Worm (Caenorhabditis elegans): Measurements from ENCODE around the gene srsx-12.

srsx-12 gene

ce11 chrV:5023355-5023754, 42.6 kb upstream of the srsx-12 start:
- TF ChIP-seq mbf-1 (tag; optimal IDR thresholded peaks at IDR 0.05), result no peak
- no peak for TF ChIP-seq elt-1 (tag; optimal IDR thresholded peaks at IDR 0.05)
- no peak for TF ChIP-seq elt-3 (tag; optimal IDR thresholded peaks at IDR 0.05)
- no peak for TF ChIP-seq sem-4 (tag; optimal IDR thresholded peaks at IDR 0.05)
- TF ChIP-seq ama-1 (optimal IDR thresholded peaks at IDR 0.05), result no peak
- no peak for TF ChIP-seq skn-1 (tag; optimal IDR thresholded peaks at IDR 0.05)
- TF ChIP-seq unc-62 (GFP tag; optimal IDR thresholded peaks at IDR 0.05), result no peak
- TF ChIP-seq gmeb-1 (tag; optimal IDR thresholded peaks at IDR 0.05), result no peak
- TF ChIP-seq dmd-4 (tag; optimal IDR thresholded peaks at IDR 0.05), result no peak
- TF ChIP-seq peb-1 (tag; optimal IDR thresholded peaks at IDR 0.05), result no peak

ce11 chrV:5018810-5019274, 38.1 kb upstream of the srsx-12 start, which contains the start of gene srr-4:
Gene srr-4, plus strand, starts transcription at chrV:5019224.
- TF ChIP-seq sma-9 (GFP tag; optimal IDR thresholded peaks at IDR 0.05) (peak; percentile 18), sma-9 (tag; optimal IDR thresholded peaks at IDR 0.05) (no peak), nhr-77 (tag; optimal IDR thresholded peaks at IDR 0.05) (no peak), nhr-23 (tag; optimal IDR thresholded peaks at IDR 0.05) (no peak), skn-1 (tag; optimal IDR thresholded peaks at IDR 0.05) (peak; percentile 39), fos-1 (tag; optimal IDR thresholded peaks at IDR 0.05) (peak; percentile 66), mdl-1 (tag; optimal IDR thresholded peaks at IDR 0.05) (no peak)

ce11 chrV:5018067-5018466, 37.3 kb upstream of the srsx-12 start:
- TF ChIP-seq gmeb-1 (tag; optimal IDR thresholded peaks at IDR 0.05) (no peak), fos-1 (tag; optimal IDR thresholded peaks at IDR 0.05) (peak; percentile 38), Y55F3AM.14 (GFP tag; optimal IDR thresholded peaks at IDR 0.05) (peak; percentile 42), sma-9 (GFP tag; optimal IDR thresholded peaks at IDR 0.05) (peak; percentile 55), sma-9 (tag; optimal IDR thresholded peaks at IDR 0.05) (no peak)

- TF ChIP-seq mab-5 (tag; optimal IDR thresholded peaks at IDR 0.05), result no peak
- no peak for TF ChIP-seq skn-1 (tag; optimal IDR thresholded peaks at IDR 0.05)
- no peak for TF ChIP-seq R02D3.7 (tag; optimal IDR thresholded peaks at IDR 0.05)
- no peak for TF ChIP-seq gmeb-1 (tag; optimal IDR thresholded peaks at IDR 0.05)
- no peak for TF ChIP-seq zag-1 (tag; optimal IDR thresholded peaks at IDR 0.05)
- no peak for TF ChIP-seq peb-1 (tag; optimal IDR thresholded peaks at IDR 0.05)
- TF ChIP-seq sem-4 (tag; optimal IDR thresholded peaks at IDR 0.05), result no peak
- TF ChIP-seq ztf-4 (tag; optimal IDR thresholded peaks at IDR 0.05), result no peak
- TF ChIP-seq mbf-1 (tag; optimal IDR thresholded peaks at IDR 0.05), result no peak
- TF ChIP-seq lin-11 (tag; optimal IDR thresholded peaks at IDR 0.05), result no peak
- TF ChIP-seq nhr-77 (tag; optimal IDR thresholded peaks at IDR 0.05), result no peak
- no peak for TF ChIP-seq mdl-1 (tag; optimal IDR thresholded peaks at IDR 0.05)
- no peak for TF ChIP-seq alr-1 (tag; optimal IDR thresholded peaks at IDR 0.05)
- no peak for TF ChIP-seq nhr-6 (tag; optimal IDR thresholded peaks at IDR 0.05)
- no peak for TF ChIP-seq blmp-1 (tag; optimal IDR thresholded peaks at IDR 0.05; ENCODE audit: insufficient read depth)
- no peak for TF ChIP-seq dmd-4 (tag; optimal IDR thresholded peaks at IDR 0.05)
These were observed 36.0 kb upstream of the srsx-12 start for ce11 chrV:5016728-5017127.

ce11 chrV:5012193-5012853, 31.6 kb upstream of the srsx-12 start, which contains the start of gene srr-6:
Gene srr-6, plus strand, starts transcription at chrV:5012803.
- no peak for TF ChIP-seq nhr-25 (tag; optimal IDR thresholded peaks at IDR 0.05)
- TF ChIP-seq fos-1 (tag; optimal IDR thresholded peaks at IDR 0.05), result peak; percentile 71

ce11 chrV:5001386-5001785, 20.6 kb upstream of the srsx-12 start, which contains the start of gene srr-8:
Gene srr-8, plus strand, starts transcription at chrV:5001686.
- no peak for TF ChIP-seq nhr-77 (tag; optimal IDR thresholded peaks at IDR 0.05)
- TF ChIP-seq R02D3.7 (tag; optimal IDR thresholded peaks at IDR 0.05), result no peak
- TF ChIP-seq egl-27 (tag; optimal IDR thresholded peaks at IDR 0.05), result no peak
- no peak for TF ChIP-seq elt-3 (tag; optimal IDR thresholded peaks at IDR 0.05)
- no peak for TF ChIP-seq peb-1 (tag; optimal IDR thresholded peaks at IDR 0.05)
- TF ChIP-seq nhr-6 (tag; optimal IDR thresholded peaks at IDR 0.05), result no peak
- TF ChIP-seq nhr-12 (tag; optimal IDR thresholded peaks at IDR 0.05), result no peak
- TF ChIP-seq alr-1 (tag; optimal IDR thresholded peaks at IDR 0.05), result no peak
- no peak for TF ChIP-seq ztf-4 (tag; optimal IDR thresholded peaks at IDR 0.05)
- TF ChIP-seq ceh-82 (tag; optimal IDR thresholded peaks at IDR 0.05), result no peak
- TF ChIP-seq unc-55 (GFP tag; optimal IDR thresholded peaks at IDR 0.05), result no peak
- TF ChIP-seq nhr-23 (tag; optimal IDR thresholded peaks at IDR 0.05), result no peak
